Fruit fly (Drosophila melanogaster): ENCODE results near the gene Rpn1.

Rpn1 gene

dm6 chr3L:19873488-19873887, 41.4 kb upstream of the Rpn1 start:
- TF ChIP-seq Ets98B (GFP tag; IDR thresholded peaks at IDR 0.05) = no peak
- TF ChIP-seq D1 (tag; optimal IDR thresholded peaks at IDR 0.05) = no peak
- TF ChIP-seq rn (GFP tag; IDR thresholded peaks at IDR 0.05) = no peak
- TF ChIP-seq CG15710 (tag; optimal IDR thresholded peaks at IDR 0.05) = no peak
- TF ChIP-seq CG34367 (tag; optimal IDR thresholded peaks at IDR 0.05) = no peak
- TF ChIP-seq CG13204 (GFP tag; optimal IDR thresholded peaks at IDR 0.05) = no peak
- TF ChIP-seq CG8159 (tag; optimal IDR thresholded peaks at IDR 0.05) = no peak
- TF ChIP-seq CG14655 (GFP tag; optimal IDR thresholded peaks at IDR 0.05) = no peak
- TF ChIP-seq Pif1B (GFP tag; optimal IDR thresholded peaks at IDR 0.05) = no peak
- TF ChIP-seq EcR (GFP tag; optimal IDR thresholded peaks at IDR 0.05) = no peak
- no peak for TF ChIP-seq CG12605 (GFP tag; IDR thresholded peaks at IDR 0.05)
- TF ChIP-seq CG32121 (GFP tag; IDR thresholded peaks at IDR 0.05) = no peak
- no peak for TF ChIP-seq Pif1A (GFP tag; optimal IDR thresholded peaks at IDR 0.05)
- TF ChIP-seq Snoo (tag; optimal IDR thresholded peaks at IDR 0.05) = no peak
- no peak for TF ChIP-seq CG9948 (tag; optimal IDR thresholded peaks at IDR 0.05)
- no peak for TF ChIP-seq CG10348 (GFP tag; IDR thresholded peaks at IDR 0.05)
- no peak for TF ChIP-seq CG8301 (tag; optimal IDR thresholded peaks at IDR 0.05)
- TF ChIP-seq gl (tag; optimal IDR thresholded peaks at IDR 0.05) = no peak
- no peak for TF ChIP-seq CG4496 (GFP tag; IDR thresholded peaks at IDR 0.05)
- no peak for TF ChIP-seq CG17806 (tag; optimal IDR thresholded peaks at IDR 0.05)

- TF ChIP-seq fd96Ca (GFP tag; IDR thresholded peaks at IDR 0.05) = peak; percentile 66; the same call in 1 of the 3 replicates
- TF ChIP-seq CG9948 (tag; optimal IDR thresholded peaks at IDR 0.05) = no peak
- TF ChIP-seq CG13204 (GFP tag; optimal IDR thresholded peaks at IDR 0.05) = peak; percentile 60
- TF ChIP-seq CG4496 (GFP tag; IDR thresholded peaks at IDR 0.05) = peak; percentile 48; the same call in 1 of the 3 replicates
- peak; percentile 6 for TF ChIP-seq CG15710 (tag; optimal IDR thresholded peaks at IDR 0.05)
- TF ChIP-seq Pif1A (GFP tag; optimal IDR thresholded peaks at IDR 0.05) = no peak
- no peak for TF ChIP-seq CG17806 (tag; optimal IDR thresholded peaks at IDR 0.05)
- peak; percentile 45; the same call in 1 of the 2 replicates for TF ChIP-seq CG32121 (GFP tag; IDR thresholded peaks at IDR 0.05)
- no peak for TF ChIP-seq CG8301 (tag; optimal IDR thresholded peaks at IDR 0.05)
- TF ChIP-seq CG8159 (tag; optimal IDR thresholded peaks at IDR 0.05) = no peak
- TF ChIP-seq CG34367 (tag; optimal IDR thresholded peaks at IDR 0.05) = no peak
- peak; percentile 25; the same call in 1 of the 2 replicates for TF ChIP-seq CG12605 (GFP tag; IDR thresholded peaks at IDR 0.05)
- no peak for TF ChIP-seq CG14655 (GFP tag; optimal IDR thresholded peaks at IDR 0.05)
- TF ChIP-seq D1 (tag; optimal IDR thresholded peaks at IDR 0.05) = no peak
- no peak for TF ChIP-seq Pif1B (GFP tag; optimal IDR thresholded peaks at IDR 0.05)
- peak; percentile 90 for TF ChIP-seq EcR (GFP tag; optimal IDR thresholded peaks at IDR 0.05)
- peak; percentile 45; the same call in 1 of the 2 replicates for TF ChIP-seq Ets98B (GFP tag; IDR thresholded peaks at IDR 0.05)
- no peak for TF ChIP-seq CG10348 (GFP tag; IDR thresholded peaks at IDR 0.05)
- no peak for TF ChIP-seq rn (GFP tag; IDR thresholded peaks at IDR 0.05)
- TF ChIP-seq gl (tag; optimal IDR thresholded peaks at IDR 0.05) = peak; percentile 47
- TF ChIP-seq Snoo (tag; optimal IDR thresholded peaks at IDR 0.05) = no peak
Measured at dm6 chr3L:19895556-19895995, 19.3 kb upstream of the Rpn1 start.

- TF ChIP-seq CG15710 (tag; optimal IDR thresholded peaks at IDR 0.05) = no peak
- TF ChIP-seq rn (GFP tag; IDR thresholded peaks at IDR 0.05) = no peak
- TF ChIP-seq CG10348 (GFP tag; IDR thresholded peaks at IDR 0.05) = no peak
- TF ChIP-seq fd96Ca (GFP tag; IDR thresholded peaks at IDR 0.05) = no peak
- TF ChIP-seq EcR (GFP tag; optimal IDR thresholded peaks at IDR 0.05) = no peak
- TF ChIP-seq CG12605 (GFP tag; IDR thresholded peaks at IDR 0.05) = peak; percentile 7; the same call in 1 of the 2 replicates
- no peak for TF ChIP-seq Pif1A (GFP tag; optimal IDR thresholded peaks at IDR 0.05)
- no peak for TF ChIP-seq CG13204 (GFP tag; optimal IDR thresholded peaks at IDR 0.05)
- no peak for TF ChIP-seq Pif1B (GFP tag; optimal IDR thresholded peaks at IDR 0.05)
- no peak for TF ChIP-seq D1 (tag; optimal IDR thresholded peaks at IDR 0.05)
- TF ChIP-seq CG17806 (tag; optimal IDR thresholded peaks at IDR 0.05) = no peak
- 0 out of 3 replicates have a peak, but pooled peaks have one; percentile 11 for TF ChIP-seq CG4496 (GFP tag; IDR thresholded peaks at IDR 0.05)
- TF ChIP-seq CG9948 (tag; optimal IDR thresholded peaks at IDR 0.05) = no peak
- no peak for TF ChIP-seq CG8159 (tag; optimal IDR thresholded peaks at IDR 0.05)
- no peak for TF ChIP-seq CG14655 (GFP tag; optimal IDR thresholded peaks at IDR 0.05)
- TF ChIP-seq gl (tag; optimal IDR thresholded peaks at IDR 0.05) = no peak
- no peak for TF ChIP-seq Snoo (tag; optimal IDR thresholded peaks at IDR 0.05)
Measured at dm6 chr3L:19896280-19896891, 18.5 kb upstream of the Rpn1 start.

dm6 chr3L:19896892-19897684, 17.8 kb upstream of the Rpn1 start:
- TF ChIP-seq CG4496 (GFP tag; IDR thresholded peaks at IDR 0.05) (peak; percentile 63), CG17806 (tag; optimal IDR thresholded peaks at IDR 0.05) (peak; percentile 3), CG10348 (GFP tag; IDR thresholded peaks at IDR 0.05) (no peak), CG15710 (tag; optimal IDR thresholded peaks at IDR 0.05) (peak; percentile 40), CG34367 (tag; optimal IDR thresholded peaks at IDR 0.05) (peak; percentile 40), D1 (tag; optimal IDR thresholded peaks at IDR 0.05) (no peak), Snoo (tag; optimal IDR thresholded peaks at IDR 0.05) (no peak), EcR (GFP tag; optimal IDR thresholded peaks at IDR 0.05) (peak; percentile 74), CG14655 (GFP tag; optimal IDR thresholded peaks at IDR 0.05) (peak; percentile 66), gl (tag; optimal IDR thresholded peaks at IDR 0.05) (peak; percentile 49), rn (GFP tag; IDR thresholded peaks at IDR 0.05) (no peak), Pif1B (GFP tag; optimal IDR thresholded peaks at IDR 0.05) (peak; percentile 6), CG13204 (GFP tag; optimal IDR thresholded peaks at IDR 0.05) (peak; percentile 45), Pif1A (GFP tag; optimal IDR thresholded peaks at IDR 0.05) (peak; percentile 12), CG8301 (tag; optimal IDR thresholded peaks at IDR 0.05) (peak; percentile 52), CG12605 (GFP tag; IDR thresholded peaks at IDR 0.05) (peak; percentile 75), fd96Ca (GFP tag; IDR thresholded peaks at IDR 0.05) (peak; percentile 55; the same call in 2 of the 3 replicates), CG9948 (tag; optimal IDR thresholded peaks at IDR 0.05) (peak; percentile 16), CG32121 (GFP tag; IDR thresholded peaks at IDR 0.05) (peak; percentile 58), Ets98B (GFP tag; IDR thresholded peaks at IDR 0.05) (peak; percentile 62), CG8159 (tag; optimal IDR thresholded peaks at IDR 0.05) (peak; percentile 44)

Measured in whole organism, pupa.